Worm (Caenorhabditis elegans): ENCODE data around the gene T28A8.4.

DNA sequence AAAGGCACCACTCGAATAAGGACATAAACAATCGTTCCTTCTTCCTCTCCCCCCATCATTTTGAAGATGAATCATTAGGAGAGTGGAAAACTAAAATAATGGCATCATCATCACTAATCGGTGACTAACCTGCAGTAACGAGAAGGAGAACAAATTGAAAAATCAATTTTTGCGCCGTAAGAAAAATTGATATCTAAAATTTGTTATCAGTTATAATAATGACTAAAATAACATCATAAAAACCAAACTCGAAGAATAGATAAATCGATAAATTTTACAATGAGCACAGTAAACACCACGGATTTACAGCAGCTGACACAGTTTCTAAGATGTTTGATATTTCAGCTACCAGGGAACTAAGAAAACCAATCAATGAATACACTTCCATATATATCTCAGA, 22.7 kb downstream of the T28A8.4 start:
- TF ChIP-seq nhr-237 (tag; optimal IDR thresholded peaks at IDR 0.05): no peak
- no peak for TF ChIP-seq fkh-2 (tag; optimal IDR thresholded peaks at IDR 0.05)
- no peak for TF ChIP-seq ama-1 (optimal IDR thresholded peaks at IDR 0.05)
- no peak for TF ChIP-seq elt-1 (tag; optimal IDR thresholded peaks at IDR 0.05)
- TF ChIP-seq nhr-76 (tag; optimal IDR thresholded peaks at IDR 0.05): no peak
- TF ChIP-seq aly-2 (tag; optimal IDR thresholded peaks at IDR 0.05): no peak
- TF ChIP-seq pha-4 (tag; optimal IDR thresholded peaks at IDR 0.05): peak; percentile 13
- no peak for TF ChIP-seq ceh-82 (tag; optimal IDR thresholded peaks at IDR 0.05)
- TF ChIP-seq ztf-4 (tag; optimal IDR thresholded peaks at IDR 0.05): no peak
- TF ChIP-seq nfya-1 (tag; optimal IDR thresholded peaks at IDR 0.05; ENCODE audit: insufficient read depth): no peak
- no peak for TF ChIP-seq mdl-1 (tag; optimal IDR thresholded peaks at IDR 0.05)
- TF ChIP-seq elt-2 (tag; optimal IDR thresholded peaks at IDR 0.05): peak; percentile 60
- TF ChIP-seq ztf-11 (tag; optimal IDR thresholded peaks at IDR 0.05): no peak
- no peak for TF ChIP-seq nhr-77 (tag; optimal IDR thresholded peaks at IDR 0.05)

All from whole organism, L3 larva.